Worm (Caenorhabditis elegans): ENCODE data around the gene T05A8.3.

DNA sequence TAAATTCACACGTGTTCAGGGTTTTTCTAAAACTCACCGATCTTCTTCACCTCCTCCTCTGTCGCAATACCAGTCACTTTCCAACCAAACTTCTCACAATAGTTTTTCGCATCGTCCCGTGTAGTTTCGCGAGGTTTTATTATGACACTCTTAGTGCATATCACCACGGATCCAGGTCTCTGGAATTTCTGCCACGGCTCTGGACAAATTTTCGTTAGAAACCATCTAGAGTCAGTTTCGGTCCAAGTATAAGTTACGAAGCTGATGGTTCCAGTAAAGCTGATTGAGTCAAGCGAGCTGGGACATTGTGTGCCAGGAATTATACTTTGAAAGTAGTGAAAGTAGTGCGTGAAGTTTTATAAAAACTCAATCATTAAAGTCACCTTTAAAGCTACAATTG lies 39.1 kb upstream of the T05A8.3 start:
- no peak for TF ChIP-seq elt-3 (tag; optimal IDR thresholded peaks at IDR 0.05)
- no peak for TF ChIP-seq lsy-2 (tag; optimal IDR thresholded peaks at IDR 0.05)
- no peak for TF ChIP-seq lin-13 (tag; optimal IDR thresholded peaks at IDR 0.05)
- no peak for TF ChIP-seq snpc-4 (tag; optimal IDR thresholded peaks at IDR 0.05)
- no peak for TF ChIP-seq flh-1 (GFP tag; optimal IDR thresholded peaks at IDR 0.05)
- no peak for TF ChIP-seq ztf-11 (tag; optimal IDR thresholded peaks at IDR 0.05)
